Worm (Caenorhabditis elegans) whole organism, L4 larva: ENCODE data around the gene T12G3.2.

Experiments used
- D1046.2 ChIP-seq: fragments of 200-800 bp; sonication (Bioruptor generic); IDR thresholded peaks from 2 replicates; pipeline ENCODE4 v1.3.6; 2022; ENCODE audit warnings: missing genetic modification characterization, missing compliant biosample characterization
- F10B5.3 ChIP-seq: sonication (generic microtip); optimal IDR thresholded peaks from 2 replicates; lab custom pipeline; 2016; ENCODE audit warnings: mild to moderate bottlenecking, missing genetic modification characterization, missing compliant biosample characterization
- F37D6.2 ChIP-seq: sonication (generic microtip); optimal IDR thresholded peaks from 2 replicates; lab custom pipeline; 2016; ENCODE audit warnings: mild to moderate bottlenecking, missing genetic modification characterization, missing compliant biosample characterization
- T20F7.1 ChIP-seq: fragments of 200-800 bp; sonication (Bioruptor generic); optimal IDR thresholded peaks from 2 replicates; lab custom pipeline; 2018; ENCODE audit warnings: mild to moderate bottlenecking, missing genetic modification characterization, missing compliant biosample characterization
- Y105C5A.15 ChIP-seq: fragments of 200-800 bp; sonication (Bioruptor generic); IDR thresholded peaks from 2 replicates; pipeline ENCODE4 v1.3.6; 2022; ENCODE audit warnings: missing genetic modification characterization, missing compliant biosample characterization
- Y48G9A.11 ChIP-seq: fragments of 200-800 bp; sonication (Bioruptor generic); IDR thresholded peaks from 2 replicates; pipeline ENCODE4 v1.3.6; 2022; ENCODE audit warnings: missing genetic modification reagents, missing genetic modification characterization, missing compliant biosample characterization
- Y5F2A.4 ChIP-seq: fragments of 200-800 bp; sonication (Bioruptor generic); optimal IDR thresholded peaks from 2 replicates; lab custom pipeline; 2018; ENCODE audit warnings: mild to moderate bottlenecking, missing genetic modification characterization, missing compliant biosample characterization
- Y75B8A.6 ChIP-seq: fragments of 200-800 bp; sonication (Bioruptor generic); IDR thresholded peaks from 2 replicates; pipeline ENCODE4 v1.3.6; 2022; ENCODE audit warnings: missing genetic modification reagents, missing genetic modification characterization, missing compliant biosample characterization
- aly-2 ChIP-seq: sonication (generic microtip); optimal IDR thresholded peaks from 2 replicates; lab custom pipeline; 2018; ENCODE audit warnings: missing biosample characterization, missing genetic modification characterization
- ama-1 ChIP-seq: fragments of 150-350 bp; optimal IDR thresholded peaks from 2 replicates; lab custom pipeline; 2014; ENCODE audit warnings: inconsistent platforms, mixed read lengths
- ceh-20 ChIP-seq: fragments of 200-800 bp; sonication (Bioruptor generic); IDR thresholded peaks from 2 replicates; pipeline ENCODE4 v1.3.6; 2022; ENCODE audit warnings: missing genetic modification reagents, missing genetic modification characterization, missing compliant biosample characterization
- ceh-28 ChIP-seq: fragments of 150-350 bp; optimal IDR thresholded peaks from 2 replicates; lab custom pipeline; 2014; ENCODE audit warnings: missing biosample characterization, missing genetic modification reagents, missing genetic modification characterization
- ceh-44 ChIP-seq: fragments of 200-800 bp; sonication (Bioruptor generic); IDR thresholded peaks from 2 replicates; pipeline ENCODE4 v1.3.6; 2022; ENCODE audit warnings: missing genetic modification reagents, missing genetic modification characterization, missing compliant biosample characterization
- daf-16 ChIP-seq, 3 experiments: sonication (generic microtip); optimal IDR thresholded peaks; 2 replicates each; lab custom pipeline; 2016 to 2017; ENCODE audit warnings: missing genetic modification characterization in 3 of 3, missing genetic modification reagents in 3 of 3, mild to moderate bottlenecking in 2 of 3, missing compliant biosample characterization in 2 of 3, missing biosample characterization in 1 of 3, moderate library complexity in 1 of 3
- dpl-1 ChIP-seq: fragments of 150-350 bp; optimal IDR thresholded peaks from 2 replicates; lab custom pipeline; 2014; ENCODE audit warnings: missing biosample characterization, missing genetic modification reagents, missing genetic modification characterization
- duxl-1 ChIP-seq: sonication (generic microtip); optimal IDR thresholded peaks from 2 replicates; lab custom pipeline; 2016; ENCODE audit warnings: mild to moderate bottlenecking, missing genetic modification characterization, moderate library complexity, missing compliant biosample characterization; ENCODE audit not compliant: poor library complexity
- dve-1 ChIP-seq: sonication (generic microtip); optimal IDR thresholded peaks from 2 replicates; lab custom pipeline; 2017; ENCODE audit warnings: antibody characterized with exemption, mild to moderate bottlenecking, missing genetic modification characterization, missing compliant biosample characterization; ENCODE audit not compliant: insufficient read depth
- egl-27 ChIP-seq: sonication (generic microtip); optimal IDR thresholded peaks from 3 replicates; lab custom pipeline; 2017; ENCODE audit warnings: missing biosample characterization, missing genetic modification reagents, missing genetic modification characterization
- egl-43 ChIP-seq: fragments of 200-800 bp; sonication (Bioruptor generic); IDR thresholded peaks from 2 replicates; pipeline ENCODE4 v1.3.6; 2022; ENCODE audit warnings: missing genetic modification reagents, missing genetic modification characterization, missing compliant biosample characterization
- fkh-10 ChIP-seq: fragments of 150-350 bp; optimal IDR thresholded peaks from 2 replicates; lab custom pipeline; 2014; ENCODE audit warnings: missing biosample characterization, missing genetic modification reagents, missing genetic modification characterization
- hif-1 ChIP-seq, 2 experiments: sonication (generic microtip); optimal IDR thresholded peaks; 2 replicates each; lab custom pipeline; 2016 to 2017; ENCODE audit warnings: missing compliant biosample characterization in 2 of 2, missing genetic modification characterization in 2 of 2, missing genetic modification reagents in 2 of 2, missing genotype in 2 of 2, mild to moderate bottlenecking in 1 of 2
- hlh-30 ChIP-seq: sonication (generic microtip); optimal IDR thresholded peaks from 2 replicates; lab custom pipeline; 2017; ENCODE audit warnings: antibody characterized with exemption, mild to moderate bottlenecking, missing genetic modification characterization, missing compliant biosample characterization; ENCODE audit not compliant: insufficient read depth
- hmg-1.1 ChIP-seq: fragments of 200-800 bp; sonication (Bioruptor generic); IDR thresholded peaks from 2 replicates; pipeline ENCODE4 v1.3.6; 2022; ENCODE audit warnings: missing genetic modification reagents, missing genetic modification characterization, missing compliant biosample characterization
- lin-1 ChIP-seq: fragments of 200-800 bp; sonication (Bioruptor generic); IDR thresholded peaks from 2 replicates; pipeline ENCODE4 v1.3.6; 2022; ENCODE audit warnings: missing genetic modification reagents, missing genetic modification characterization, missing compliant biosample characterization
- lin-13 ChIP-seq: fragments of 150-350 bp; optimal IDR thresholded peaks from 2 replicates; lab custom pipeline; 2014; ENCODE audit warnings: missing biosample characterization, missing genetic modification reagents, missing genetic modification characterization
- lin-15B ChIP-seq: fragments of 150-350 bp; sonication (generic microtip); optimal IDR thresholded peaks from 3 replicates; lab custom pipeline; 2014; ENCODE audit warnings: missing biosample characterization, missing genetic modification characterization
- lin-39 ChIP-seq: fragments of 150-350 bp; optimal IDR thresholded peaks from 2 replicates; lab custom pipeline; 2014; ENCODE audit warnings: missing biosample characterization, missing genetic modification reagents, missing genetic modification characterization
- lir-3 ChIP-seq: sonication (generic microtip); optimal IDR thresholded peaks from 2 replicates; lab custom pipeline; 2016; ENCODE audit warnings: mild to moderate bottlenecking, missing genetic modification characterization, missing compliant biosample characterization
- madf-5 ChIP-seq, 2 experiments: fragments of 200-800 bp; sonication (Bioruptor generic); IDR thresholded peaks; 2 replicates each; pipeline ENCODE4 v1.3.6; 2022; ENCODE audit warnings: missing compliant biosample characterization in 2 of 2, missing genetic modification characterization in 2 of 2
- madf-9 ChIP-seq: fragments of 200-800 bp; sonication (Bioruptor generic); conservative IDR thresholded peaks from 2 replicates; pipeline ENCODE4 v1.3.6; 2022; ENCODE audit warnings: missing genetic modification reagents, missing genetic modification characterization, missing compliant biosample characterization
- mdl-1 ChIP-seq, 2 experiments: fragments of 150-350 bp in 1 of 2; sonication (generic microtip) in 1 of 2; optimal IDR thresholded peaks; 2 replicates each; lab custom pipeline; 2014 to 2017; ENCODE audit warnings: missing biosample characterization in 2 of 2, missing genetic modification characterization in 2 of 2
- mdt-29 ChIP-seq: fragments of 200-800 bp; sonication (Bioruptor generic); IDR thresholded peaks from 2 replicates; pipeline ENCODE4 v1.3.6; 2022; ENCODE audit warnings: missing genetic modification reagents, missing genetic modification characterization, missing compliant biosample characterization
- mep-1 ChIP-seq: fragments of 150-350 bp; sonication (generic microtip); optimal IDR thresholded peaks from 3 replicates; lab custom pipeline; 2014; ENCODE audit warnings: missing biosample characterization, missing genetic modification characterization
- mes-2 ChIP-seq: sonication (generic microtip); optimal IDR thresholded peaks from 2 replicates; lab custom pipeline; 2016; ENCODE audit warnings: missing genotype, mild to moderate bottlenecking, missing genetic modification characterization, missing compliant biosample characterization; ENCODE audit not compliant: poor library complexity, severe bottlenecking
- mxl-3 ChIP-seq: fragments of 200-800 bp; sonication (Bioruptor generic); optimal IDR thresholded peaks from 2 replicates; lab custom pipeline; 2018; ENCODE audit warnings: mild to moderate bottlenecking, missing genetic modification characterization, missing compliant biosample characterization
- nhr-237 ChIP-seq: sonication (generic microtip); optimal IDR thresholded peaks from 2 replicates; lab custom pipeline; 2017; ENCODE audit warnings: missing biosample characterization, missing genetic modification characterization
- nhr-41 ChIP-seq: fragments of 200-800 bp; sonication (Bioruptor generic); IDR thresholded peaks from 2 replicates; pipeline ENCODE4 v1.3.6; 2022; ENCODE audit warnings: missing genetic modification reagents, missing genetic modification characterization, missing compliant biosample characterization
- nhr-6 ChIP-seq: fragments of 150-350 bp; optimal IDR thresholded peaks from 2 replicates; lab custom pipeline; 2014; ENCODE audit warnings: missing biosample characterization, missing genetic modification characterization
- rbr-2 ChIP-seq: sonication (generic microtip); optimal IDR thresholded peaks from 2 replicates; lab custom pipeline; 2016; ENCODE audit warnings: missing genotype, missing genetic modification characterization, missing compliant biosample characterization
- saeg-2 ChIP-seq: fragments of 200-800 bp; sonication (Bioruptor generic); IDR thresholded peaks from 2 replicates; pipeline ENCODE4 v1.3.6; 2022; ENCODE audit warnings: missing genetic modification reagents, missing genetic modification characterization, missing compliant biosample characterization
- snpc-4 ChIP-seq: fragments of 150-350 bp; optimal IDR thresholded peaks from 2 replicates; lab custom pipeline; 2014; ENCODE audit warnings: missing biosample characterization, missing genetic modification characterization
- spr-3 ChIP-seq: fragments of 200-800 bp; sonication (Bioruptor generic); optimal IDR thresholded peaks from 2 replicates; lab custom pipeline; 2018; ENCODE audit warnings: mild to moderate bottlenecking, missing genetic modification characterization, missing compliant biosample characterization
- unc-39 ChIP-seq: sonication (generic microtip); optimal IDR thresholded peaks from 2 replicates; lab custom pipeline; 2017; ENCODE audit warnings: missing biosample characterization, missing genetic modification characterization
- unc-62 ChIP-seq, 3 experiments: fragments of 150-350 bp in 1 of 3; sonication (generic microtip); optimal IDR thresholded peaks in 2 of 3; peaks in 1 of 3; 1 replicate in 1 of 3; 2 replicates in 2 of 3; lab custom pipeline; 2014 to 2017; ENCODE audit warnings: missing biosample characterization in 3 of 3, missing genetic modification characterization in 3 of 3, missing genetic modification reagents in 3 of 3, missing genotype in 1 of 3

Gene T12G3.2

DNA sequence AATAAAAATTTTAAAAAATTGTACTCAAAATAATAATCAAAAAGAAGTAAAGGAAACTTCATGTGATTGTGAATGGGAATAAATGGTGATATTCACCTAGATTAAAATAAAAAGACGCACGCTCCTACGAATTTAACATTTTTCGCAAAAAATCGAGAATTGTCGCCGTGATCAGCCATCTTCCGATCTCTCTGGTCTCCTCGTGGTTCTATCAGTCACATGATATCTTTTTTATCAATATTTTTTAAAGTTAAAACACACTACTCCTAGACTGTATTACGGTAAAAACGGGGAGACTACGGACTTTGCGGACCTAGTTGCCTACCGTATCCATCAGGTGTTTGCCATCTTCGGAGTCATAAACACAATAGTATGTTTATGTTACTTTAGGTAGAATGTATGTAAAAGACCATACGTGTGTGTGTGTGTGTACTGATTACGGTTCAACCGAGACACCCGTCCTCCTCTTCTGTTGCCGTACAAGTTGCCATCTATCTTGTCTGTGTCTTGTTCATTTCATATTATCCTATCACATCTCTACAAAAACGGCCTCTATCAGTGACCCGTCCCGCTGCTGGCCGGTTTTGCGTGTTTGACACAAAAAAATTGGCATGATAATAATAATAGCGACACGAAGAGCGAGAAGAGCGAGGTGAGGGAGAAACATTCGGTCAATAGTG is at the start of gene T12G3.2 (continued):
- no peak for TF ChIP-seq egl-27
- TF ChIP-seq hmg-1.1 (GFP tag; lab: Robert Waterston, UW): no peak
- TF ChIP-seq rbr-2 (tag; lab: Kevin White, UChicago): no peak
- no peak for TF ChIP-seq aly-2 (tag; lab: Kevin White, UChicago)
- peak; percentile 29 for TF ChIP-seq mep-1 (tag; lab: Kevin White, UChicago)
- TF ChIP-seq mxl-3 (GFP tag; lab: Kevin White, UChicago): peak; percentile 71
- TF ChIP-seq unc-39 (tag; lab: Kevin White, UChicago): no peak
- TF ChIP-seq, all 104 proteins: peak for 19

DNA sequence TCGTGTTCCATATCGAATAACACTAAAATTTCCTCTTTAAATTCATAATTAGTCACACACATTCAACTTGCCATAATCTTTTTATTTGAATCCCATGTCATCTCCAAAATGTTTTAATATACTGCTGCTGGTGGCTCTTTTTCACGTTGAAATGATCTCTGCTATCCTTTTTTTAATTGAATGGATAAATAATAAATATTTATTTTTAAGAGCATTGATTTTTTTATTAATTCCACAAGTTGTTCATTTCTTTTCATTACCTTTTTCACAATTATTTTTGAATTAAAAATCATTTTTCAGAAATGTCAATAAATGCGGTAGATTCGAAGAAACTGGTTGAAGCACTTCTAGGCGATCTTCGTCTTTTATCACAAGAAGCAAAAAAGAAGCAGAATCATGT is 49.7 kb upstream of the T12G3.2 start, which contains the start of gene mon-2:
mon-2 (plus strand) TSS at position 301 of the 400 bp plus-strand sequence.
- TF ChIP-seq mdt-29 (GFP tag; lab: Robert Waterston, UW) (no peak), F37D6.2 (tag; lab: Kevin White, UChicago) (no peak), Y48G9A.11 (GFP tag; lab: Robert Waterston, UW) (no peak), mep-1 (tag; lab: Kevin White, UChicago) (no peak), nhr-237 (tag; lab: Kevin White, UChicago) (no peak), madf-9 (GFP tag; lab: Robert Waterston, UW) (no peak), unc-62 (GFP tag; optimal IDR thresholded peaks at IDR 0.05 in 1 of 2; lab: Kevin White, UChicago) (no peak), unc-62 (tag; optimal IDR thresholded peaks at IDR 0.05; lab: Kevin White, UChicago) (no peak), snpc-4 (no peak), dpl-1 (GFP tag; lab: Kevin White, UChicago) (no peak), ama-1 (lab: Kevin White, UChicago) (no peak), ceh-44 (no peak), nhr-41 (GFP tag; lab: Robert Waterston, UW) (no peak), T20F7.1 (GFP tag; lab: Kevin White, UChicago) (no peak), hlh-30 (tag; lab: Kevin White, UChicago) (no peak), daf-16 (GFP tag; optimal IDR thresholded peaks at IDR 0.05; lab: Kevin White, UChicago) (no peak), daf-16 (tag; optimal IDR thresholded peaks at IDR 0.05; lab: Kevin White, UChicago) (no peak)

DNA sequence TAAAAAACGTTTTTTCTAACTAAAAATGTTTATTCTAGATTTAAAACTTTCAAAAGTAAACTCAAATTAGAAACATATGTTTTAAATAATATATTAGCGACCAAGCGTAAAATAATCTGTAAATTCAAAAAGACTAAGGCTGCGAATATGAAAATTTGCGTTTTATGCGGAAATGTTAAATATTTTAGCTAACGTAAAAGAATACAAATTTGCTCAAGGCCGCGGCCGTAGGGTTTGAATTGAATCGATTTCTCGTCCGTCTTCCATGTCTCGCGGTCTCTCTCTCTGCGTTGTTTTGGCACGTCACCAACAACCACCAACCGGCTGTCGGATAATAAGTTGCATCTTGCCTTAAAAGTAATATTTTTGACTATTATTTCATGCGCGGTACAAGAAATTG is 47.1 kb upstream of the T12G3.2 start, which contains the start of gene F11A10.5:
F11A10.5 (plus strand) TSS at position 301 of the 400 bp plus-strand sequence.
- TF ChIP-seq lir-3 (tag; lab: Kevin White, UChicago) (no peak), lin-13 (GFP tag; lab: Kevin White, UChicago) (no peak), F10B5.3 (no peak), nhr-6 (tag; lab: Kevin White, UChicago) (no peak), madf-5 (GFP tag; IDR thresholded peaks at IDR 0.05; lab: Robert Waterston, UW) (no peak), mdl-1 (tag; optimal IDR thresholded peaks at IDR 0.05; lab: Kevin White, UChicago) (no peak), dpl-1 (GFP tag; lab: Kevin White, UChicago) (no peak), mes-2 (tag; lab: Kevin White, UChicago) (peak; percentile 28), lin-15B (no peak), D1046.2 (GFP tag; lab: Robert Waterston, UW) (no peak), spr-3 (GFP tag; lab: Kevin White, UChicago) (no peak), Y5F2A.4 (GFP tag; lab: Kevin White, UChicago) (no peak), Y75B8A.6 (GFP tag; lab: Robert Waterston, UW) (no peak), hmg-1.1 (GFP tag; lab: Robert Waterston, UW) (no peak), daf-16 (GFP tag; optimal IDR thresholded peaks at IDR 0.05; lab: Kevin White, UChicago) (no peak), daf-16 (tag; optimal IDR thresholded peaks at IDR 0.05; lab: Kevin White, UChicago) (peak; percentile 24), egl-43 (GFP tag; lab: Robert Waterston, UW) (no peak), lin-1 (no peak), mep-1 (tag; lab: Kevin White, UChicago) (no peak), Y105C5A.15 (GFP tag; lab: Robert Waterston, UW) (no peak), ceh-28 (tag; lab: Kevin White, UChicago) (peak; percentile 3), saeg-2 (GFP tag; lab: Robert Waterston, UW) (no peak), ceh-20 (no peak), ceh-44 (no peak), unc-62 (GFP tag; optimal IDR thresholded peaks at IDR 0.05 in 1 of 2; lab: Kevin White, UChicago) (peak in 1 of 2 experiments; percentile 48), unc-62 (tag; optimal IDR thresholded peaks at IDR 0.05; lab: Kevin White, UChicago) (no peak), dve-1 (tag; lab: Kevin White, UChicago) (no peak), duxl-1 (no peak), fkh-10 (GFP tag; lab: Kevin White, UChicago) (no peak), lin-39 (no peak), hif-1 (tag; optimal IDR thresholded peaks at IDR 0.05; lab: Kevin White, UChicago) (peak in 1 of 2 experiments; percentile 32)
